Fruit fly (Drosophila melanogaster): ENCODE measurements around the gene Elovl7.

Gene Elovl7

dm6 chr3R:8001074-8001669 is 5.5 kb upstream of the Elovl7 start, which contains the start of the genes Kmn2 and CG2698 (continued):
- peak; percentile 17; the same call in 1 of the 3 replicates for TF ChIP-seq hb (GFP tag; IDR thresholded peaks at IDR 0.05; ENCODE audit: partially characterized antibody)
- peak; percentile 94 for TF ChIP-seq CG13775 (GFP tag; optimal IDR thresholded peaks at IDR 0.05)
- peak; percentile 96 for TF ChIP-seq sim (GFP tag; IDR thresholded peaks at IDR 0.05)
- TF ChIP-seq Bteb2 (GFP tag; optimal IDR thresholded peaks at IDR 0.05) = peak; percentile 74
- peak; percentile 96 for TF ChIP-seq CG10959 (GFP tag; IDR thresholded peaks at IDR 0.05)
- peak; percentile 68 for TF ChIP-seq CG7271 (tag; optimal IDR thresholded peaks at IDR 0.05)
- TF ChIP-seq pb (GFP tag; optimal IDR thresholded peaks at IDR 0.05) = peak; percentile 61
- TF ChIP-seq CG9932 (GFP tag; IDR thresholded peaks at IDR 0.05) = peak; percentile 99
- TF ChIP-seq CG6791 (GFP tag; IDR thresholded peaks at IDR 0.05; ENCODE audit: partially characterized antibody) = peak; percentile 38; the same call in 1 of the 3 replicates
- peak; percentile 76 for TF ChIP-seq exex (tag; optimal IDR thresholded peaks at IDR 0.05)
- TF ChIP-seq Chrac-16 (GFP tag; optimal IDR thresholded peaks at IDR 0.05) = peak; percentile 97
- peak; percentile 98 for TF ChIP-seq CG34422 (GFP tag; IDR thresholded peaks at IDR 0.05)
- peak; percentile 95 for TF ChIP-seq sens-2 (GFP tag; IDR thresholded peaks at IDR 0.05)
- peak; percentile 32 for TF ChIP-seq HmgD (GFP tag; optimal IDR thresholded peaks at IDR 0.05)
- peak; percentile 63 for TF ChIP-seq slp2 (GFP tag; optimal IDR thresholded peaks at IDR 0.05)
- peak; percentile 20 for TF ChIP-seq ash1 (GFP tag; optimal IDR thresholded peaks at IDR 0.05)
- peak; percentile 97 for TF ChIP-seq ranshi (GFP tag; IDR thresholded peaks at IDR 0.05)
- TF ChIP-seq trem (tag; optimal IDR thresholded peaks at IDR 0.05) = peak; percentile 91
- TF ChIP-seq CG18476 (GFP tag; optimal IDR thresholded peaks at IDR 0.05) = peak; percentile 95
- peak; percentile 99 for TF ChIP-seq tgo (GFP tag; IDR thresholded peaks at IDR 0.05)
- no peak for TF ChIP-seq zf30C (GFP tag; optimal IDR thresholded peaks at IDR 0.05)
- peak; percentile 76 for TF ChIP-seq CG6854 (GFP tag; optimal IDR thresholded peaks at IDR 0.05)
- peak; percentile 74 for TF ChIP-seq CG12769 (tag; optimal IDR thresholded peaks at IDR 0.05)
- peak; percentile 29 for TF ChIP-seq CTCF (GFP tag; optimal IDR thresholded peaks at IDR 0.05)
- TF ChIP-seq CG10209 (GFP tag; optimal IDR thresholded peaks at IDR 0.05) = peak; percentile 96
- peak; percentile 96 for TF ChIP-seq CG10654 (GFP tag; optimal IDR thresholded peaks at IDR 0.05)
- TF ChIP-seq Dip2 (GFP tag; IDR thresholded peaks at IDR 0.05) = peak; percentile 67
- TF ChIP-seq nerfin-2 (GFP tag; IDR thresholded peaks at IDR 0.05; ENCODE audit: partially characterized antibody) = peak; percentile 56
- peak; percentile 96 for TF ChIP-seq CG5953 (GFP tag; IDR thresholded peaks at IDR 0.05)
- peak; percentile 99 for TF ChIP-seq Ptx1 (GFP tag; IDR thresholded peaks at IDR 0.05)
- peak; percentile 84 for TF ChIP-seq CG4854 (GFP tag; optimal IDR thresholded peaks at IDR 0.05)
- TF ChIP-seq Neu2 (GFP tag; optimal IDR thresholded peaks at IDR 0.05; ENCODE audit: borderline replicate concordance) = no peak
- peak in 1 of 2 experiments; percentile 90 for TF ChIP-seq Eip74EF (GFP tag; optimal IDR thresholded peaks at IDR 0.05)
- TF ChIP-seq CG12219 (GFP tag; optimal IDR thresholded peaks at IDR 0.05) = peak; percentile 81
- peak; percentile 78 for TF ChIP-seq mirr (GFP tag; optimal IDR thresholded peaks at IDR 0.05)
- TF ChIP-seq pzg (GFP tag; optimal IDR thresholded peaks at IDR 0.05) = peak; percentile 62
- peak; percentile 93 for TF ChIP-seq CG13296 (GFP tag; optimal IDR thresholded peaks at IDR 0.05)
- TF ChIP-seq grau (tag; optimal IDR thresholded peaks at IDR 0.05) = peak; percentile 100
- peak; percentile 69 for TF ChIP-seq CG3995 (GFP tag; optimal IDR thresholded peaks at IDR 0.05)
- peak; percentile 97 for TF ChIP-seq seq (GFP tag; IDR thresholded peaks at IDR 0.05)
- TF ChIP-seq CG7839 (tag; optimal IDR thresholded peaks at IDR 0.05) = peak; percentile 97
- TF ChIP-seq CG8281 (tag; optimal IDR thresholded peaks at IDR 0.05) = peak; percentile 83
- TF ChIP-seq kah (GFP tag; optimal IDR thresholded peaks at IDR 0.05) = peak; percentile 82
- peak; percentile 67 for TF ChIP-seq CG8359 (GFP tag; optimal IDR thresholded peaks at IDR 0.05; ENCODE audit: borderline replicate concordance)
- peak; percentile 71 for TF ChIP-seq dm (GFP tag; optimal IDR thresholded peaks at IDR 0.05)
- peak; percentile 97 for TF ChIP-seq CG18599 (GFP tag; optimal IDR thresholded peaks at IDR 0.05)
- no peak for TF ChIP-seq cad (GFP tag; optimal IDR thresholded peaks at IDR 0.05)
- TF ChIP-seq CG3281 (GFP tag; optimal IDR thresholded peaks at IDR 0.05) = peak; percentile 94
- peak; percentile 81 for TF ChIP-seq pnt (GFP tag; optimal IDR thresholded peaks at IDR 0.05)
- peak; percentile 89 for TF ChIP-seq Lhr (GFP tag; optimal IDR thresholded peaks at IDR 0.05)

Data from whole organism, embryonic.